Worm (Caenorhabditis elegans) whole organism, L1 larva: Measurements from ENCODE around the gene cisd-3.2.
A peak's percentile ranks its signal among the peaks of the same experiment; 100 is the strongest.

Experiments used
- C04F5.9 ChIP-seq: sonication (generic microtip); optimal IDR thresholded peaks from 2 replicates; lab custom pipeline; 2016; ENCODE audit warnings: missing genetic modification characterization, missing compliant biosample characterization
- C34B4.2 ChIP-seq: sonication (generic microtip); optimal IDR thresholded peaks from 2 replicates; lab custom pipeline; 2017; ENCODE audit warnings: mild to moderate bottlenecking, missing genetic modification characterization, missing compliant biosample characterization
- aha-1 ChIP-seq: fragments of 150-350 bp; optimal IDR thresholded peaks from 2 replicates; lab custom pipeline; 2014; ENCODE audit warnings: missing biosample characterization, missing genetic modification characterization
- alr-1 ChIP-seq: fragments of 200-800 bp; sonication (Bioruptor generic); optimal IDR thresholded peaks from 2 replicates; lab custom pipeline; 2018; ENCODE audit warnings: borderline replicate concordance, mild to moderate bottlenecking, missing genetic modification characterization, missing compliant biosample characterization
- aly-2 ChIP-seq: fragments of 150-350 bp; optimal IDR thresholded peaks from 2 replicates; lab custom pipeline; 2014; ENCODE audit warnings: missing biosample characterization, missing genetic modification characterization
- blmp-1 ChIP-seq: fragments of 150-350 bp; optimal IDR thresholded peaks from 2 replicates; lab custom pipeline; 2014; ENCODE audit warnings: missing biosample characterization, missing genetic modification characterization
- ceh-63 ChIP-seq: fragments of 200-800 bp; sonication (Bioruptor generic); optimal IDR thresholded peaks from 2 replicates; lab custom pipeline; 2018; ENCODE audit warnings: mild to moderate bottlenecking, missing genetic modification characterization, missing compliant biosample characterization
- ceh-8 ChIP-seq: fragments of 200-800 bp; sonication (Bioruptor generic); optimal IDR thresholded peaks from 2 replicates; lab custom pipeline; 2018; ENCODE audit warnings: mild to moderate bottlenecking, missing genetic modification characterization, moderate library complexity, missing compliant biosample characterization
- ceh-90 ChIP-seq: sonication (generic microtip); optimal IDR thresholded peaks from 2 replicates; lab custom pipeline; 2016; ENCODE audit warnings: missing genetic modification characterization, missing compliant biosample characterization
- dsc-1 ChIP-seq: sonication (generic microtip); optimal IDR thresholded peaks from 2 replicates; lab custom pipeline; 2016; ENCODE audit warnings: mild to moderate bottlenecking, missing genetic modification characterization, missing compliant biosample characterization
- efl-3 ChIP-seq: fragments of 200-800 bp; sonication (Bioruptor generic); optimal IDR thresholded peaks from 2 replicates; lab custom pipeline; 2018; ENCODE audit warnings: mild to moderate bottlenecking, missing genetic modification characterization, missing compliant biosample characterization
- elt-2 ChIP-seq: sonication (generic microtip); optimal IDR thresholded peaks from 2 replicates; lab custom pipeline; 2016; ENCODE audit warnings: missing genetic modification characterization, mild to moderate bottlenecking, inconsistent platforms, missing compliant biosample characterization, missing genetic modification reagents
- elt-3 ChIP-seq, 6 experiments: fragments of 150-350 bp in 1 of 6; sonication (generic microtip); optimal IDR thresholded peaks; 2 replicates each; lab custom pipeline; 2017 to 2018; ENCODE audit warnings: missing biosample characterization in 6 of 6, missing genetic modification characterization in 6 of 6, inconsistent platforms in 1 of 6
- fkh-4 ChIP-seq: sonication (generic microtip); optimal IDR thresholded peaks from 2 replicates; lab custom pipeline; 2016; ENCODE audit warnings: missing compliant biosample characterization, missing genetic modification characterization, borderline replicate concordance
- fkh-8 ChIP-seq: sonication (generic microtip); optimal IDR thresholded peaks from 2 replicates; lab custom pipeline; 2016; ENCODE audit warnings: mild to moderate bottlenecking, missing genetic modification characterization, missing compliant biosample characterization
- hlh-17 ChIP-seq: fragments of 200-800 bp; sonication (Bioruptor generic); optimal IDR thresholded peaks from 2 replicates; lab custom pipeline; 2018; ENCODE audit warnings: missing genetic modification characterization, mild to moderate bottlenecking, missing compliant biosample characterization, moderate library complexity, borderline replicate concordance
- hlh-4 ChIP-seq: sonication (generic microtip); optimal IDR thresholded peaks from 2 replicates; lab custom pipeline; 2016; ENCODE audit warnings: mild to moderate bottlenecking, missing genetic modification characterization, missing compliant biosample characterization
- irx-1 ChIP-seq: sonication (generic microtip); optimal IDR thresholded peaks from 2 replicates; lab custom pipeline; 2016; ENCODE audit warnings: missing genetic modification characterization, missing compliant biosample characterization
- lin-13 ChIP-seq: fragments of 150-350 bp; optimal IDR thresholded peaks from 2 replicates; lab custom pipeline; 2014; ENCODE audit warnings: missing biosample characterization, missing genetic modification reagents, missing genetic modification characterization
- lir-3 ChIP-seq: sonication (generic microtip); optimal IDR thresholded peaks from 2 replicates; lab custom pipeline; 2016; ENCODE audit warnings: mild to moderate bottlenecking, missing genetic modification characterization, moderate library complexity, missing compliant biosample characterization; ENCODE audit not compliant: poor library complexity
- lsy-2 ChIP-seq, 2 experiments: fragments of 150-350 bp; optimal IDR thresholded peaks; 2 replicates each; lab custom pipeline; 2014; ENCODE audit warnings: missing biosample characterization in 2 of 2, missing genetic modification characterization in 2 of 2
- mab-9 ChIP-seq: fragments of 200-800 bp; sonication (Bioruptor generic); IDR thresholded peaks from 2 replicates; pipeline ENCODE4 v1.3.6; 2022; ENCODE audit warnings: missing genetic modification reagents, missing genetic modification characterization, missing compliant biosample characterization
- nhr-237 ChIP-seq: fragments of 150-350 bp; optimal IDR thresholded peaks from 2 replicates; lab custom pipeline; 2014; ENCODE audit warnings: missing biosample characterization, missing genetic modification characterization
- nhr-28 ChIP-seq: fragments of 150-350 bp; optimal IDR thresholded peaks from 2 replicates; lab custom pipeline; 2014; ENCODE audit warnings: missing biosample characterization, missing genetic modification characterization
- nhr-47 ChIP-seq: sonication (generic microtip); optimal IDR thresholded peaks from 2 replicates; lab custom pipeline; 2016; ENCODE audit warnings: mild to moderate bottlenecking, missing genetic modification characterization, moderate library complexity, missing compliant biosample characterization
- nhr-71 ChIP-seq: sonication (generic microtip); optimal IDR thresholded peaks from 2 replicates; lab custom pipeline; 2016; ENCODE audit warnings: mild to moderate bottlenecking, missing genetic modification characterization, moderate library complexity, missing compliant biosample characterization
- nhr-84 ChIP-seq: sonication (generic microtip); optimal IDR thresholded peaks from 2 replicates; lab custom pipeline; 2017; ENCODE audit warnings: missing biosample characterization, missing genetic modification characterization
- pag-3 ChIP-seq: sonication (generic microtip); optimal IDR thresholded peaks from 2 replicates; lab custom pipeline; 2017; ENCODE audit warnings: missing genetic modification characterization, mild to moderate bottlenecking, missing compliant biosample characterization, antibody characterized with exemption, borderline replicate concordance; ENCODE audit not compliant: insufficient read depth
- pqm-1 ChIP-seq: sonication (generic microtip); optimal IDR thresholded peaks from 3 replicates; lab custom pipeline; 2017; ENCODE audit warnings: missing biosample characterization, missing genetic modification characterization
- skn-1 ChIP-seq: fragments of 150-350 bp; optimal IDR thresholded peaks from 2 replicates; lab custom pipeline; 2014; ENCODE audit warnings: missing biosample characterization, missing genetic modification characterization
- snpc-4 ChIP-seq: fragments of 150-350 bp; optimal IDR thresholded peaks from 2 replicates; lab custom pipeline; 2014; ENCODE audit warnings: missing biosample characterization, missing genetic modification characterization
- sox-4 ChIP-seq: sonication (generic microtip); optimal IDR thresholded peaks from 2 replicates; lab custom pipeline; 2016; ENCODE audit warnings: missing genetic modification characterization, missing compliant biosample characterization
- sup-37 ChIP-seq: fragments of 200-800 bp; sonication (Bioruptor generic); optimal IDR thresholded peaks from 2 replicates; lab custom pipeline; 2018; ENCODE audit warnings: mild to moderate bottlenecking, missing genetic modification characterization, missing compliant biosample characterization
- tlp-1 ChIP-seq: fragments of 150-350 bp; optimal IDR thresholded peaks from 2 replicates; lab custom pipeline; 2014; ENCODE audit warnings: missing biosample characterization, missing genetic modification characterization
- unc-130 ChIP-seq: fragments of 150-350 bp; optimal IDR thresholded peaks from 2 replicates; lab custom pipeline; 2017; ENCODE audit warnings: missing biosample characterization, missing genetic modification characterization, inconsistent platforms
- unc-62 ChIP-seq: fragments of 150-350 bp; optimal IDR thresholded peaks from 2 replicates; lab custom pipeline; 2014; ENCODE audit warnings: missing biosample characterization, missing genetic modification reagents, missing genetic modification characterization
- unc-98 ChIP-seq: fragments of 200-800 bp; sonication (Bioruptor generic); IDR thresholded peaks from 2 replicates; pipeline ENCODE4 v1.3.6; 2022; ENCODE audit warnings: missing genetic modification characterization, missing compliant biosample characterization
- zip-4 ChIP-seq: fragments of 200-800 bp; sonication (Bioruptor generic); optimal IDR thresholded peaks from 2 replicates; lab custom pipeline; 2018; ENCODE audit warnings: mild to moderate bottlenecking, missing genetic modification characterization, moderate library complexity, missing compliant biosample characterization
- ztf-4 ChIP-seq: fragments of 150-350 bp; optimal IDR thresholded peaks from 2 replicates; lab custom pipeline; 2014; ENCODE audit warnings: missing biosample characterization, missing genetic modification characterization

The cisd-3.2 gene

DNA sequence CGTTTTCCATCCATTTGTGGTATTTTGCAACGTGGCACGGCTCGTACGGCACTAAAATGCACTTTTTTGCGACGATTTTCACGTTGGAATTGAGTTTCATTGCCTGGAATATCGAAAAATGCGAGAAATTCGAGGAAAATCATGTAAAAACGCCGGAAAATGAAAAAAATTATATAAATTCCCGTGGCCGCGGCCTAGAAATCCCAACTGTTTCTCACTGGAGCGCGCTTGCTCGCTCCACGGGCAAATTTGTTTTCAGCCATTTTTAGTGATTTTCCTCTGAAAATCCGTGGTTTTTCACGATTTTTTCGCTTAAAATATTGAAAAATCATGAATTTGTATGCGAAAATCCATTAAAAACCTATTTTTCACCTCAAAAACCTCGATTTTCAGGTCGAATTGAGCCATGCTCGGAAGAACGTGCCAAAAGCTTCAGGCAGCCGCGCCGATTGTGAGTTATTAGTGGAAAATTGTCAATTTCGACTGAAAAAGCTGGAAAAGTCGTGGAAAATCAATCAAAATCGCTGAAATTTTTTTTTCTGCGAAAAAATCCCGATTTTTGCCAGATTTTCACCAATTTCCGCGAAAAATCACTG, at the start of gene cisd-3.2, which contains the start of gene Y67D2.5 (continued):
- no peak for TF ChIP-seq snpc-4 (tag; lab: Kevin White, UChicago)
- no peak for TF ChIP-seq C34B4.2 (tag; lab: Kevin White, UChicago)
- TF ChIP-seq unc-62 (GFP tag; lab: Kevin White, UChicago), result no peak
- no peak for TF ChIP-seq unc-130 (tag; lab: Kevin White, UChicago)
- TF ChIP-seq irx-1 (tag; lab: Kevin White, UChicago), result peak; percentile 67
- no peak for TF ChIP-seq tlp-1 (tag; lab: Kevin White, UChicago)
- TF ChIP-seq C04F5.9 (tag; lab: Kevin White, UChicago), result no peak
- TF ChIP-seq sox-4 (tag; lab: Kevin White, UChicago), result no peak
- TF ChIP-seq aha-1 (tag; lab: Kevin White, UChicago), result no peak
- TF ChIP-seq pqm-1 (tag; lab: Kevin White, UChicago), result no peak
- TF ChIP-seq ceh-63 (GFP tag; lab: Kevin White, UChicago), result no peak
- TF ChIP-seq lir-3 (tag; lab: Kevin White, UChicago), result no peak
- TF ChIP-seq nhr-28, result no peak
- TF ChIP-seq ceh-90 (tag; lab: Kevin White, UChicago), result peak; percentile 83
- no peak for TF ChIP-seq mab-9 (GFP tag; lab: Robert Waterston, UW)
- TF ChIP-seq fkh-8 (tag; lab: Kevin White, UChicago), result peak; percentile 57
- TF ChIP-seq ceh-8 (GFP tag; lab: Kevin White, UChicago), result no peak
- no peak for TF ChIP-seq hlh-17 (GFP tag; lab: Kevin White, UChicago)
- TF ChIP-seq ztf-4 (tag; lab: Kevin White, UChicago), result no peak
- no peak for TF ChIP-seq alr-1
- TF ChIP-seq blmp-1 (tag; lab: Kevin White, UChicago), result no peak
- no peak; the same call in 1 of the 2 replicates for TF ChIP-seq unc-98
- TF ChIP-seq lsy-2 (tag; optimal IDR thresholded peaks at IDR 0.05; lab: Kevin White, UChicago), result peak; percentile 50 to 53
- TF ChIP-seq zip-4, result no peak
- no peak for TF ChIP-seq nhr-84
- TF ChIP-seq hlh-4 (tag; lab: Kevin White, UChicago), result no peak
- no peak for TF ChIP-seq elt-2
- TF ChIP-seq sup-37, result no peak
- no peak for TF ChIP-seq elt-3 (tag; optimal IDR thresholded peaks at IDR 0.05; lab: Kevin White, UChicago)
- peak; percentile 21 for TF ChIP-seq skn-1 (tag; lab: Kevin White, UChicago)

- TF ChIP-seq elt-3 (tag; optimal IDR thresholded peaks at IDR 0.05; lab: Kevin White, UChicago) (no peak), aly-2 (tag; lab: Kevin White, UChicago) (no peak), unc-62 (GFP tag; lab: Kevin White, UChicago) (no peak), efl-3 (GFP tag; lab: Kevin White, UChicago) (no peak), dsc-1 (no peak), lsy-2 (tag; optimal IDR thresholded peaks at IDR 0.05; lab: Kevin White, UChicago) (no peak), nhr-237 (no peak), lin-13 (GFP tag; lab: Kevin White, UChicago) (no peak), pag-3 (tag; lab: Kevin White, UChicago) (no peak), nhr-47 (tag; lab: Kevin White, UChicago) (no peak), fkh-4 (tag; lab: Kevin White, UChicago) (no peak), nhr-71 (tag; lab: Kevin White, UChicago) (no peak)
Observed at ce11 chrIII:1495230-1495629, 45.1 kb upstream of the cisd-3.2 start, which contains the start of gene Y82E9BR.19. Y82E9BR.19 (minus strand) TSS chrIII:1495330.
